Worm (Caenorhabditis elegans) whole organism, L4/young adult: Measurements from ENCODE around the gene B0403.6.

ENCODE experiments used
- dao-5 ChIP-seq: sonication (generic microtip); optimal IDR thresholded peaks from 2 replicates; lab custom pipeline; 2016; ENCODE audit warnings: missing genotype, missing genetic modification characterization, moderate library complexity, missing compliant biosample characterization
- him-1 ChIP-seq: sonication (generic microtip); optimal IDR thresholded peaks from 2 replicates; lab custom pipeline; 2016; ENCODE audit warnings: missing genotype, missing genetic modification reagents, missing genetic modification characterization, missing compliant biosample characterization

DNA sequence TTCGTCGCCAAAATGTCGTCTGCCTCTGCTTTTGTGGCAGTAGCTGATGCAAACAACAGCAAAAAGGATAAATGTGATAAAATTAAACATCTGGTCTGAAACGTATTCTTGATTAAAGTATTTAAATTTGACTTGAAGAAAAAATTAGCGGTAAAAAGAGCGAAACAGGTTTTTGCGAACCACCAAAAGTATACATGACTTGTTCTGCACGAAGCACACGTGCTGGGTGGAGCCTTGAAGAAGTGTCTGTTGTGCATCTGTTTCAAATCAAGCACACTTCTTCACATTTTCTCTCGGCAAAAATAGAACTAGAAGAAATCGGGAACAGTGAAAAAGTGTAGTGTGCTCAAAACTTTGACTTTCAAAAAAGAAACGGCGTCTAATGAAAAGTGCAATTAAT, 11.9 kb downstream of the B0403.6 start, which contains the start of gene B0403.3:
- TF ChIP-seq him-1 (tag; lab: Kevin White, UChicago), result no peak
- no peak for TF ChIP-seq dao-5 (tag; lab: Kevin White, UChicago)
